Fruit fly (Drosophila melanogaster): ENCODE results near the gene CG31102.

The CG31102 gene

dm6 chr3R:25295320-25296020 lies at the start of gene CG31102:
CG31102 (minus strand) TSS chr3R:25295594.
- TF ChIP-seq CTCF (optimal IDR thresholded peaks at IDR 0.05): no peak
- no peak for TF ChIP-seq CG8478 (optimal IDR thresholded peaks at IDR 0.05)

dm6 chr3R:25339952-25340351 lies 44.6 kb upstream of the CG31102 start, which contains the start of gene rha:
rha (plus strand) TSS chr3R:25340252.
- no peak for TF ChIP-seq CTCF (optimal IDR thresholded peaks at IDR 0.05)
- no peak for TF ChIP-seq CG8478 (optimal IDR thresholded peaks at IDR 0.05)

- TF ChIP-seq CG8478 (optimal IDR thresholded peaks at IDR 0.05): no peak
- no peak for TF ChIP-seq CTCF (optimal IDR thresholded peaks at IDR 0.05)
Observed at dm6 chr3R:25335065-25335464, 39.7 kb upstream of the CG31102 start, which contains the start of the genes CG10669 and CG11902. CG10669 (minus strand) TSS chr3R:25335243. CG11902 (plus strand) TSS chr3R:25335257.

- TF ChIP-seq CG8478 (optimal IDR thresholded peaks at IDR 0.05) (no peak), CTCF (optimal IDR thresholded peaks at IDR 0.05) (no peak)
Observed at dm6 chr3R:25331103-25331502, 35.7 kb upstream of the CG31102 start, which contains the start of gene CHKov2. CHKov2 (minus strand) TSS chr3R:25331203.

- no peak for TF ChIP-seq CTCF (optimal IDR thresholded peaks at IDR 0.05)
- no peak for TF ChIP-seq CG8478 (optimal IDR thresholded peaks at IDR 0.05)
Observed at dm6 chr3R:25329079-25329478, 33.7 kb upstream of the CG31102 start, which contains the start of gene CHKov1. CHKov1 (minus strand) TSS chr3R:25329316.

dm6 chr3R:25322657-25323056 lies 27.3 kb upstream of the CG31102 start, which contains the start of gene CG10562:
CG10562 (minus strand) TSS chr3R:25322757.
- TF ChIP-seq CTCF (optimal IDR thresholded peaks at IDR 0.05) (no peak), CG8478 (optimal IDR thresholded peaks at IDR 0.05) (no peak)

- TF ChIP-seq CG8478 (optimal IDR thresholded peaks at IDR 0.05) (no peak), CTCF (optimal IDR thresholded peaks at IDR 0.05) (no peak)
Observed at dm6 chr3R:25321681-25322080, 26.3 kb upstream of the CG31102 start.

- TF ChIP-seq CTCF (optimal IDR thresholded peaks at IDR 0.05) (no peak), CG8478 (optimal IDR thresholded peaks at IDR 0.05) (no peak)
Observed at dm6 chr3R:25320898-25321297, 25.5 kb upstream of the CG31102 start.

- TF ChIP-seq CTCF (optimal IDR thresholded peaks at IDR 0.05): no peak
- TF ChIP-seq CG8478 (optimal IDR thresholded peaks at IDR 0.05): no peak
Observed at dm6 chr3R:25320051-25320705, 24.8 kb upstream of the CG31102 start, which contains the start of gene CG10560. CG10560 (minus strand) TSS chr3R:25320101.

dm6 chr3R:25318011-25318410 lies 22.6 kb upstream of the CG31102 start, which contains the start of gene CG10553:
CG10553 (minus strand) TSS chr3R:25318111.
- TF ChIP-seq CTCF (optimal IDR thresholded peaks at IDR 0.05) (no peak), CG8478 (optimal IDR thresholded peaks at IDR 0.05) (no peak)

- no peak for TF ChIP-seq CTCF (optimal IDR thresholded peaks at IDR 0.05)
- no peak for TF ChIP-seq CG8478 (optimal IDR thresholded peaks at IDR 0.05)
Observed at dm6 chr3R:25316016-25316415, 20.6 kb upstream of the CG31102 start, which contains the start of gene CG10559. CG10559 (minus strand) TSS chr3R:25316116.

dm6 chr3R:25313771-25314170 lies 18.4 kb upstream of the CG31102 start, which contains the start of gene CG31087:
CG31087 (minus strand) TSS chr3R:25313833.
- no peak for TF ChIP-seq CTCF (optimal IDR thresholded peaks at IDR 0.05)
- no peak for TF ChIP-seq CG8478 (optimal IDR thresholded peaks at IDR 0.05)

- TF ChIP-seq CTCF (optimal IDR thresholded peaks at IDR 0.05): peak; percentile 69 to 78
- no peak for TF ChIP-seq CG8478 (optimal IDR thresholded peaks at IDR 0.05)
Observed at dm6 chr3R:25312583-25312982, 17.2 kb upstream of the CG31102 start.

dm6 chr3R:25310843-25311242 lies 15.4 kb upstream of the CG31102 start, which contains the start of gene CG31099:
CG31099 (minus strand) TSS chr3R:25310943.
- TF ChIP-seq CTCF (optimal IDR thresholded peaks at IDR 0.05) (no peak), CG8478 (optimal IDR thresholded peaks at IDR 0.05) (no peak)

- TF ChIP-seq CTCF (optimal IDR thresholded peaks at IDR 0.05): no peak
- TF ChIP-seq CG8478 (optimal IDR thresholded peaks at IDR 0.05): no peak
Observed at dm6 chr3R:25309175-25309574, 13.8 kb upstream of the CG31102 start.
